Worm (Caenorhabditis elegans) whole organism, L4/young adult: ENCODE data around the gene tag-243.

ENCODE experiments used
- W03F9.2 ChIP-seq: fragments of 150-350 bp; optimal IDR thresholded peaks from 2 replicates; lab custom pipeline; 2014; ENCODE audit warnings: missing biosample characterization, missing genetic modification characterization
- dao-5 ChIP-seq: sonication (generic microtip); optimal IDR thresholded peaks from 2 replicates; lab custom pipeline; 2016; ENCODE audit warnings: missing genotype, missing genetic modification characterization, moderate library complexity, missing compliant biosample characterization
- him-1 ChIP-seq: sonication (generic microtip); optimal IDR thresholded peaks from 2 replicates; lab custom pipeline; 2016; ENCODE audit warnings: missing genotype, missing genetic modification reagents, missing genetic modification characterization, missing compliant biosample characterization

tag-243 gene

ce11 chrIII:4665272-4665671 lies 23.0 kb downstream of the tag-243 start, which contains the start of gene T23F11.4:
TSS of gene T23F11.4 (minus strand) at chrIII:4665372.
- TF ChIP-seq dao-5 (tag; lab: Kevin White, UChicago) (no peak), him-1 (tag; lab: Kevin White, UChicago) (no peak)

- TF ChIP-seq W03F9.2 (tag; lab: Kevin White, UChicago) = no peak
- no peak for TF ChIP-seq him-1 (tag; lab: Kevin White, UChicago)
- no peak for TF ChIP-seq dao-5 (tag; lab: Kevin White, UChicago)
These were observed 28.8 kb downstream of the tag-243 start for ce11 chrIII:4659426-4659825.

- TF ChIP-seq W03F9.2 (tag; lab: Kevin White, UChicago) (no peak), him-1 (tag; lab: Kevin White, UChicago) (peak; percentile 29)
These were observed 29.8 kb downstream of the tag-243 start, which contains the start of gene cdka-1 for ce11 chrIII:4658384-4658844. TSS of gene cdka-1 (plus strand) at chrIII:4658794.

ce11 chrIII:4657386-4657785 lies 30.9 kb downstream of the tag-243 start:
- TF ChIP-seq W03F9.2 (tag; lab: Kevin White, UChicago) (no peak), dao-5 (tag; lab: Kevin White, UChicago) (no peak), him-1 (tag; lab: Kevin White, UChicago) (no peak)

ce11 chrIII:4656415-4656814 lies 31.8 kb downstream of the tag-243 start:
- no peak for TF ChIP-seq dao-5 (tag; lab: Kevin White, UChicago)
- peak; percentile 91 for TF ChIP-seq him-1 (tag; lab: Kevin White, UChicago)
- TF ChIP-seq W03F9.2 (tag; lab: Kevin White, UChicago) = no peak

DNA sequence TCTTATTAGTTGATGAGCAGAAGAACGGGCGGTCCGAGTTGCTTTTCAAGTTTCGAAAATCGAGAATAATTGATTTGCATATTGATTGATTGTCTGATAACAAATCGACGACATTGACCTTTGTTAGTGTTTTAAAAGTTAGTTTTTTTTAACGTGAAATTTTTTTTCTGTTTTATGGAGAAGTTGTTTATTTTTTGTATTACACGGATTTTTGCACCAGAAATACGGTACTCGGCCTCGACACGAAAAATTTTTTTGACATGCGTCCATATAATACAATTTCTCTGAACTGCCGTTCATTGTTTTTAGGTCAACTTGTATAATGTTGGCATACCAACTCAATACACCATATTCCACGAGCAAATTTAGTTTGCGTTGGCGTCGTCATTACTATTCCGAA lies 32.9 kb downstream of the tag-243 start, which contains the start of gene T23F11.2:
Gene T23F11.2 (minus strand): TSS at position 101 of the 400 bp plus-strand sequence.
- TF ChIP-seq dao-5 (tag; lab: Kevin White, UChicago) (no peak), him-1 (tag; lab: Kevin White, UChicago) (no peak), W03F9.2 (tag; lab: Kevin White, UChicago) (no peak)

DNA sequence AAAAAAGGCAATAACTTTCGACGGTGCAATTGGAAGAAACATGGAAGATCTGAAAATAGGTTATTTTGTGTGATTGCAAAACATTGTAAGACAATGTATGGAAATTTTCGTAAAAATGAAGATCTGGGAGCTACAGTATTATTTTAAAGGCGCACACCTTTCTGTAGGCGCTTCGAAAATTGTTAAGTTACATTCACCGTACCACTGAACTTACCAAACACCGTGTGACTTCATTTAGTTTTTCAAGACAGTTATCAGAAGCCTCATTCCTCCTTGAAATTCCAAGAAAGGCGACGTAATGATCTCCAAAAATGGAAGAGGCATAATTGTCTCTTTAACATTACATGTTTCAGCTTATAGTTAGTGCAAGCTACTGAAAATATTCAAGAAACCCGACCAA lies 34.3 kb downstream of the tag-243 start:
- TF ChIP-seq him-1 (tag; lab: Kevin White, UChicago) = no peak
- no peak for TF ChIP-seq dao-5 (tag; lab: Kevin White, UChicago)
- TF ChIP-seq W03F9.2 (tag; lab: Kevin White, UChicago) = no peak

DNA sequence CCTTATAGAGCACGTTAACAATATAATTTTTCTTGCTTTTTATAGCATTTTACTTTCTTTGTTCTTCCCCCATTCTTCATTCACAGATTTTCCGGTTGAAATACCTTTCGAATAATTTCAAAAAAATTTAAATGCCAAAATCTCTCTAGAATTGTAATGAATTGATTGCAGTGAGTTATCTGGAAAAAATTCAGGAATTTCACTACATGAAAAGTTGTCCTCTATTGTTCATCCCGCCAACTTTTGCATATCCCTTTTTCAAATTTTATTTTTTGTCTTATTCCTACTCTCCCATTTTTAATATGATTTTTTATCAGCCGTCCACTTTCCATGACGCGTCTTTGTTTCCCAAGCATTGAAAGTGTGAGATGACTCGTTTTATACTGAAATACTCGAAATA lies 34.9 kb downstream of the tag-243 start:
- TF ChIP-seq dao-5 (tag; lab: Kevin White, UChicago) (no peak), him-1 (tag; lab: Kevin White, UChicago) (no peak), W03F9.2 (tag; lab: Kevin White, UChicago) (no peak)

ce11 chrIII:4649811-4650544 lies 38.3 kb downstream of the tag-243 start, which contains the start of gene ppm-2:
TSS of gene ppm-2 (plus strand) at chrIII:4650494.
- TF ChIP-seq him-1 (tag; lab: Kevin White, UChicago) (no peak), dao-5 (tag; lab: Kevin White, UChicago) (no peak), W03F9.2 (tag; lab: Kevin White, UChicago) (no peak)

ce11 chrIII:4649363-4649768 lies 38.9 kb downstream of the tag-243 start:
- TF ChIP-seq dao-5 (tag; lab: Kevin White, UChicago) (no peak), W03F9.2 (tag; lab: Kevin White, UChicago) (peak; percentile 57), him-1 (tag; lab: Kevin White, UChicago) (peak; percentile 89)

DNA sequence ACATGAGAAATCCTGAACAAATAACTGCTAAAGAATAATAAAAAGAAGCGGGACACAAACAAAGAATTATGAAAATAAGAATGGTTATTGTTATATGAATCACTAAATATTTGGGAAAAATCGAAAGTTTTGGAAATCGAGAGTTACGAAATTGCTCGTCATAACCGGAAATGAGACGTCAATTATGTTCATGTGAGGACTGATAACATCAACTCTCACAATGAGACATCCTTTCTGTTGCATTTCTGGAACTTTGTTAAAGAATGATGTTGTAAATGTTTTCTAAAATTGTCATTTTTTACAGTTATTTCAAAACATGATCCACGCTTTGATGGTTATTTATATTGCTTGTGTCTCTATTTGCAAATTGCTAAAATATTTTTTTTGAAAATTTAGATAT lies 40.4 kb downstream of the tag-243 start, which contains the start of gene T23F11.6:
Gene T23F11.6 (minus strand): TSS at position 45 of the 400 bp plus-strand sequence.
- no peak for TF ChIP-seq W03F9.2 (tag; lab: Kevin White, UChicago)
- no peak for TF ChIP-seq dao-5 (tag; lab: Kevin White, UChicago)

ce11 chrIII:4647341-4647740 lies 40.9 kb downstream of the tag-243 start:
- TF ChIP-seq dao-5 (tag; lab: Kevin White, UChicago) (no peak), him-1 (tag; lab: Kevin White, UChicago) (no peak), W03F9.2 (tag; lab: Kevin White, UChicago) (no peak)

DNA sequence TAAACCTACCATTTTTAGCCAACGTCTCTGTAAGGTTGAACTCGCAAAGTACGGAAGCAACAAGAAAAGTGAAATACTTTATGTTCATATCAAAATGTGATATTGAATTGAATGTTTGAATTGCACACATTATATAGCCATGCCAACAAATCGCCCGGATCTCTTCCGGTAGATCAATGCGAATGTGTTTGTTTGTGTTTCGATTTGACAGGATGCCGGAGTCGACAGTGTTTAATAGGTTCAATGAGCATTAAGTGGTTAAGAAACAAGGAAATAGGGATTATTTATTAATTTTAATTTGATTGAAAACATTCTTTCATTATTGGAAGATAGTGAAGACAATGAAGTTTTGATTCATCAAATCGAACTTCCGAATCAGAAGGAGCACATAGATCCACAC lies 42.0 kb downstream of the tag-243 start, which contains the start of gene pqn-29:
Gene pqn-29 (minus strand): TSS at position 101 of the 400 bp plus-strand sequence.
- TF ChIP-seq W03F9.2 (tag; lab: Kevin White, UChicago) (no peak), dao-5 (tag; lab: Kevin White, UChicago) (no peak)

- TF ChIP-seq him-1 (tag; lab: Kevin White, UChicago) (no peak), dao-5 (tag; lab: Kevin White, UChicago) (no peak), W03F9.2 (tag; lab: Kevin White, UChicago) (no peak)
These were observed 45.0 kb downstream of the tag-243 start, which contains the start of gene pfas-1 for ce11 chrIII:4643262-4643661. TSS of gene pfas-1 (minus strand) at chrIII:4643310.
